Fruit fly (Drosophila melanogaster): ENCODE measurements around the gene RpS13.
A peak's percentile ranks its signal among the peaks of the same experiment; 100 is the strongest.

Gene RpS13

DNA sequence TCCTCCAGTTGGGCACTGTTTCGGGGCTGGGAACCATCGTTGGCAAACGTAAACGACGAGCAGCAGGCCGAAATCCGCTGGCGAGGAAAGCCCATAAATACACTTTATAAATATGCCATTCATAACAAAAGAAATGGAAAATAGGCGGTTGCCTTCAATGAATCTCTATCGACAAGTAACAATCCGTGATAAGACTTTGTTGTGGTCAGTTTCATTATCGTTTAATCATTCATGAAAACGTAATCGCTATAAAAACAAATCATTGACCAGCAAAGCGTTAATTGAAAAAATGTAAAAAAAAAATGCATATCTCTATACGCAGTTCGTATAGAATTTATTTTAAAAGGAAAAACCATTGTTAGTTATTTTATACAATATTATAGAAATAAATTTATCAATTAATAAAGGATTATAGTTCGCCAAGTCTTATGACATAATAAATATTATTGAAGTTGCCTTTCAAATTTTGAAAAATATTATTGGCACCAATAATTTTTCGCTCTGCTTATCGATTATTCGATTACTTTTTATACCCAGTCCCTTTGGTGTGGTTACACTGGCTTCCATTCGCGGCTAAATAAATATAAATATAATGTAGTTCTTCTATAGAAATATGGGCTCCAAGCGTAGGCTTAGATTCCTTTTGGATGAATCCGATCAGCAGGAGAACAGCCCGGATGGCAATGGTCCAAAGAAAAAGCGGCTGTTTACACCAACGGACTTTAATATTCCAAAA is 35.6 kb upstream of the RpS13 start, which contains the start of gene CG31898:
Gene CG31898 (plus strand): TSS at position 559 of the 736 bp plus-strand sequence.
- TF ChIP-seq CG33017 (tag; optimal IDR thresholded peaks at IDR 0.05) (no peak), ovo (GFP tag; optimal IDR thresholded peaks at IDR 0.05) (no peak), Hr96 (GFP tag; optimal IDR thresholded peaks at IDR 0.05) (no peak), CG14711 (tag; optimal IDR thresholded peaks at IDR 0.05) (no peak), CG7045 (GFP tag; optimal IDR thresholded peaks at IDR 0.05) (no peak), cic (GFP tag; optimal IDR thresholded peaks at IDR 0.05) (peak; percentile 79), bab1 (GFP tag; optimal IDR thresholded peaks at IDR 0.05) (peak; percentile 26)

DNA sequence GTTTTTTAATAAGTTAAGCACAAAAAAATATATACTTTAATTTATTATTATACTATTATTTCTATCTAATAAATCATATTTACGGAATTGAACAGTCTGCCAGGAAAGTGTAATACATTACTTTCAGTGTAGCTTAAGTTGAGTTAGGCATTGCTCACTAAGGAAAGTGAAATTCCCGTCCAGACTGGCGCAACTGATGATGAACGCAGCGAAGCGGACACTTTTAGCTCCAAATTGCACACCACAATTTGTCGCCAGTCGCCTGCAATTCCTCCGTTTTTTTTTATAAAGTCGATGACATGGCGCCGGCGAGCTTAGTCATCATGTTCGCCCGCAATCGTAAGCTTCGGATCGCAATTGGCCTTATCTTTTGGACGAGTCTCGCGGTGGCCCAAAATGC is 34.3 kb upstream of the RpS13 start, which contains the start of gene CG13386:
Gene CG13386 (plus strand): TSS at position 301 of the 400 bp plus-strand sequence.
- TF ChIP-seq CG11617 (GFP tag; optimal IDR thresholded peaks at IDR 0.05) (no peak), Hr96 (GFP tag; optimal IDR thresholded peaks at IDR 0.05) (no peak), tj (GFP tag; optimal IDR thresholded peaks at IDR 0.05) (no peak), cnc (optimal IDR thresholded peaks at IDR 0.05) (no peak), CG33017 (tag; optimal IDR thresholded peaks at IDR 0.05) (no peak), CG14711 (tag; optimal IDR thresholded peaks at IDR 0.05) (no peak), toe (GFP tag; optimal IDR thresholded peaks at IDR 0.05) (no peak)

DNA sequence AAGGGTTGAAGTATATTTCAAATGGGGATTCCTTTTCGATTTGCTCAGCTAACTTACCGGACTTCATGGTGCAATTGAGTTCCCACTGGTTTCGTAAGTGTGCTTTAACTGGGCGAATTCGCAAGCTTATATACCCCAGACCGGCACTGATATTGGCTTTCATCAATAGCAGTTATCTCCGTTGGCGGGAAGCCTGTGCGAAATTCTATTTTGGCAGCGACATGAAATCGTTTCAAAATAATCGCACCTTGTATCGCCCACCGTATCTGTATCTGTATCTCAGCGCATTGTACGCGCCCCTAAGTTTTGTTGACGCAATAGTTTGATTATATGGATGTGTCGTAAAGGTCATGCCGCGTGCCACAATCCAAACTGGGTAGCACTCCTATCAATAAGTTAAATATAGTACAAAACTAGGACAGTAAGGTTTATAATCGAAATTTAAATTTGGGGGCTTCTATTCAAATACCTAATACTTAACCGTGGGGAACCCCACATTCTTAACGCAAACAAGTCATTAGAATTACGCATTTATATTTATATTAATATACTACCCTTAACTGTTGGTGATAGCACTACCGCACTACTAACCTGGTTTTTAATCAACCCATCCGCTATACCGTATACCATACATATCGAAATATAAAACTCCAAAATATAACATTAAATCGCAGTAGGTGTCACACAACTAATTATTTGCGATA is 31.7 kb upstream of the RpS13 start, which contains the start of the genes Peritrophin-15a and CG13385:
Gene Peritrophin-15a (minus strand): TSS at position 101 of the 704 bp plus-strand sequence.
Gene CG13385 (plus strand): TSS at position 654 of the 704 bp plus-strand sequence.
- TF ChIP-seq bab1 (GFP tag; optimal IDR thresholded peaks at IDR 0.05) (no peak), CG12768 (GFP tag; optimal IDR thresholded peaks at IDR 0.05) (no peak), toe (GFP tag; optimal IDR thresholded peaks at IDR 0.05) (no peak), CG1620 (GFP tag; optimal IDR thresholded peaks at IDR 0.05) (no peak), tj (GFP tag; optimal IDR thresholded peaks at IDR 0.05) (no peak), Mnt (GFP tag; optimal IDR thresholded peaks at IDR 0.05) (no peak)

DNA sequence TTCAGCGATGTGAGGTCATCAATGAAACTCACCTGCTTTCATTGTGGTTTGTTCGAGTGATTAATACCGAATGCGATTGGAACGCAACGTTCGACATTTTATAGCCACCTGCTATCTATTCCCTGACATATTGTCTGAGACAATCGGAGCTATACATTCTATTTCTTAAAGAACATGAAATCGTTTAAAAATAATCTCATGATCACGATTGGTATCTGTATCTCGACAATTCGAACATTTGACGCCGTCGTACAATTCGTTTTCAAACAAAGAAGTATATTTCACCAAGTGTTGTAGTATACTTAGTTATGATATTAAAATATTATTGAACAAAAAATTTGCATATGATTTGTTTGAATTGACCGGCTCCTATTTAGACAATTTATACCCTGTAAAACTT is 30.4 kb upstream of the RpS13 start, which contains the start of gene Peritrophin-15b:
Gene Peritrophin-15b (minus strand): TSS at position 101 of the 400 bp plus-strand sequence.
- no peak for TF ChIP-seq tj (GFP tag; optimal IDR thresholded peaks at IDR 0.05)
- TF ChIP-seq cnc (optimal IDR thresholded peaks at IDR 0.05): no peak
- TF ChIP-seq kay (GFP tag; ENCODE audit: borderline replicate concordance): no peak
- no peak for TF ChIP-seq CG7101 (tag; optimal IDR thresholded peaks at IDR 0.05)
- no peak for TF ChIP-seq Crg-1 (GFP tag; optimal IDR thresholded peaks at IDR 0.05)
- TF ChIP-seq toe (GFP tag; optimal IDR thresholded peaks at IDR 0.05): no peak
- TF ChIP-seq cic (GFP tag; optimal IDR thresholded peaks at IDR 0.05): no peak
- TF ChIP-seq Hr96 (GFP tag; optimal IDR thresholded peaks at IDR 0.05): no peak

DNA sequence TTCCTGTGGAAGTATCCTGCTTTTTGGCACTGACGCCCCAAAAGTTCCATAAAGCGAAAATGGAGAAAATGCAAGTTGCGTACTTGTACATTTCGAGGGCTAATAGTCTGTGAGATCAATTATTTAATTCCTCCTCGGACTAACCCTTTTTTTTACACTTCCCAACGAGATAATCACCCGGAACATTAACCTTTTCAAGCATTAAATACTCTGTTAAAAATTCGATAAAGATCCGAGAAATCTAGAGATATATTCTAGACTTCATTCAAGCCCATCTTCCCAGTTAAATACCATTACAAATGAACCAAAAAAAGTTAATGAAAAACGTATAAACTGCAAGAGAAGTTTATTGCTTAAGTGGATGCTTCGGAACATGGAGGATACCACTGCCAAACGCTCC is 29.7 kb upstream of the RpS13 start, which contains the start of gene lectin-29Ca:
Gene lectin-29Ca (minus strand): TSS at position 101 of the 400 bp plus-strand sequence.
- no peak for TF ChIP-seq cnc (optimal IDR thresholded peaks at IDR 0.05)
- no peak for TF ChIP-seq CG11617 (GFP tag; optimal IDR thresholded peaks at IDR 0.05)
- no peak for TF ChIP-seq ovo (GFP tag; optimal IDR thresholded peaks at IDR 0.05)
- TF ChIP-seq Mnt (GFP tag; optimal IDR thresholded peaks at IDR 0.05): no peak
- no peak for TF ChIP-seq pad (GFP tag; optimal IDR thresholded peaks at IDR 0.05)
- TF ChIP-seq bab1 (GFP tag; optimal IDR thresholded peaks at IDR 0.05): no peak

DNA sequence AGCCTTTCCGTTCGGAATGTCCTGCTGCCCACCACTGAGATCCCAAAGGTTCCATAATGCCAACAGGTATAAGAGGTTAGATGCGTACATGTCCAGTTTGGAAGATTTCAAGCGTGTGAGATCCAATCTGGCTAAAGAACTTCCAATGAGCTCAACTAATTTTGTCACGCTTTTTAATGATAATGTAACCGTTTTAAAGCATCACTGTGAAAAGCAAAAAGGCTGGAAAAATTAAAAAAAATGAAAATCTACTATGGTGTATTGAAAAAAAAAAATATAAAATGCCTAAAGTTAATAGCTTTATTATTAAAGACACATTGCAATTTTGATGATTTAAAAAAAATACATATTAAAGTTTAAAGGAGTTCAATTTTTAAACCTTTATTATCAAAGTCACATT is 28.7 kb upstream of the RpS13 start, which contains the start of gene Acp29AB:
Gene Acp29AB (minus strand): TSS at position 101 of the 400 bp plus-strand sequence.
- TF ChIP-seq kay (GFP tag; ENCODE audit: borderline replicate concordance): peak; percentile 62
- TF ChIP-seq bab1 (GFP tag; optimal IDR thresholded peaks at IDR 0.05): no peak

DNA sequence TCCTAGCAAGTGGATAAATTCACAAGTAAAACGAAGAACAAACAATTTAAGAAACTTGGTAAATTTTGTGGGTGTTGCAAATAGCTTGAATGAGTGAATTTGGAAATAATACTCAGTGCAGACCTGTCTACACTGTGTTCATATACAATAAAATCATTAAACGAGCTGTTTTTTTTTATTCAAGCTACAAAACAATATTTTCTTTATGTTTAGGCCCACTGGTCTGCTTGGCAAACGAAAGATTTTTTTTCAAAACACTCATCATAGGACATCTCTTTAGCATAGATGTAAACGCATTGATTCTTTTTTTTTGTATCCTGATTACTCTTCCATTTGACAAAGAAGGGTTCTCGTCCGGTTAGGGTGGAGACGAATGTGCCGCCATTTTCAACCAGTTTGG is 27.8 kb upstream of the RpS13 start, which contains the start of gene CG42820:
Gene CG42820 (minus strand): TSS at position 101 of the 400 bp plus-strand sequence.
- TF ChIP-seq CG33017 (tag; optimal IDR thresholded peaks at IDR 0.05): no peak
- no peak for TF ChIP-seq ovo (GFP tag; optimal IDR thresholded peaks at IDR 0.05)
- no peak for TF ChIP-seq CG5204 (GFP tag; optimal IDR thresholded peaks at IDR 0.05)
- no peak for TF ChIP-seq CG14711 (tag; optimal IDR thresholded peaks at IDR 0.05)
- no peak for TF ChIP-seq cnc (optimal IDR thresholded peaks at IDR 0.05)
- TF ChIP-seq Mnt (GFP tag; optimal IDR thresholded peaks at IDR 0.05): no peak
- no peak for TF ChIP-seq pad (GFP tag; optimal IDR thresholded peaks at IDR 0.05)
- TF ChIP-seq Hr96 (GFP tag; optimal IDR thresholded peaks at IDR 0.05): no peak
- TF ChIP-seq CG7101 (tag; optimal IDR thresholded peaks at IDR 0.05): no peak
- TF ChIP-seq bab1 (GFP tag; optimal IDR thresholded peaks at IDR 0.05): no peak
- no peak for TF ChIP-seq CG11617 (GFP tag; optimal IDR thresholded peaks at IDR 0.05)

Data from whole organism, adult.